Worm (Caenorhabditis elegans) whole organism, L2 larva: Measurements from ENCODE around the gene lron-7.
A peak's percentile ranks its signal among the peaks of the same experiment; 100 is the strongest.

ENCODE experiments used
- C34F6.9 ChIP-seq: fragments of 150-350 bp; optimal IDR thresholded peaks from 2 replicates; lab custom pipeline; 2014; ENCODE audit warnings: missing biosample characterization, missing genetic modification characterization
- F13H6.1 ChIP-seq: sonication (generic microtip); optimal IDR thresholded peaks from 2 replicates; lab custom pipeline; 2016; ENCODE audit warnings: missing genetic modification characterization, missing compliant biosample characterization
- R02D3.7 ChIP-seq: fragments of 150-350 bp; optimal IDR thresholded peaks from 2 replicates; lab custom pipeline; 2014; ENCODE audit warnings: missing biosample characterization, missing genetic modification characterization
- Y55F3AM.14 ChIP-seq: fragments of 200-800 bp; sonication (Bioruptor generic); optimal IDR thresholded peaks from 2 replicates; lab custom pipeline; 2018; ENCODE audit warnings: mild to moderate bottlenecking, missing genetic modification characterization, missing compliant biosample characterization
- alr-1 ChIP-seq: fragments of 150-350 bp; optimal IDR thresholded peaks from 2 replicates; lab custom pipeline; 2014; ENCODE audit warnings: missing biosample characterization, missing genetic modification characterization
- aly-2 ChIP-seq: fragments of 150-350 bp; optimal IDR thresholded peaks from 2 replicates; lab custom pipeline; 2014; ENCODE audit warnings: missing biosample characterization, missing genetic modification characterization
- ama-1 ChIP-seq: fragments of 150-350 bp; optimal IDR thresholded peaks from 2 replicates; lab custom pipeline; 2018; ENCODE audit warnings: inconsistent platforms
- blmp-1 ChIP-seq: sonication (generic microtip); optimal IDR thresholded peaks from 2 replicates; lab custom pipeline; 2017; ENCODE audit warnings: missing genetic modification characterization, mild to moderate bottlenecking, missing compliant biosample characterization, antibody characterized with exemption, moderate library complexity; ENCODE audit not compliant: insufficient read depth
- ceh-16 ChIP-seq: fragments of 150-350 bp; optimal IDR thresholded peaks from 2 replicates; lab custom pipeline; 2014; ENCODE audit warnings: missing biosample characterization, missing genetic modification characterization
- ceh-82 ChIP-seq: fragments of 150-350 bp; optimal IDR thresholded peaks from 2 replicates; lab custom pipeline; 2014; ENCODE audit warnings: missing biosample characterization, missing genetic modification characterization
- crh-2 ChIP-seq: sonication (generic microtip); optimal IDR thresholded peaks from 2 replicates; lab custom pipeline; 2017; ENCODE audit warnings: missing biosample characterization, missing genetic modification characterization
- dmd-4 ChIP-seq: sonication (generic microtip); optimal IDR thresholded peaks from 2 replicates; lab custom pipeline; 2017; ENCODE audit warnings: missing biosample characterization, missing genetic modification characterization
- egl-27 ChIP-seq: sonication (generic microtip); optimal IDR thresholded peaks from 3 replicates; lab custom pipeline; 2017; ENCODE audit warnings: missing biosample characterization, missing genetic modification reagents, missing genetic modification characterization
- elt-1 ChIP-seq: fragments of 150-350 bp; optimal IDR thresholded peaks from 2 replicates; lab custom pipeline; 2014; ENCODE audit warnings: missing biosample characterization, missing genetic modification characterization
- elt-3 ChIP-seq: sonication (generic microtip); optimal IDR thresholded peaks from 2 replicates; lab custom pipeline; 2017; ENCODE audit warnings: missing biosample characterization, missing genetic modification characterization
- fos-1 ChIP-seq: fragments of 150-350 bp; optimal IDR thresholded peaks from 2 replicates; lab custom pipeline; 2014; ENCODE audit warnings: missing biosample characterization, missing genetic modification characterization
- gmeb-1 ChIP-seq: fragments of 150-350 bp; optimal IDR thresholded peaks from 2 replicates; lab custom pipeline; 2014; ENCODE audit warnings: missing biosample characterization, missing genetic modification characterization
- lin-11 ChIP-seq: fragments of 150-350 bp; sonication (generic microtip); optimal IDR thresholded peaks from 2 replicates; lab custom pipeline; 2014; ENCODE audit warnings: missing biosample characterization, missing genetic modification characterization, inconsistent platforms, mixed read lengths
- lin-13 ChIP-seq: fragments of 150-350 bp; optimal IDR thresholded peaks from 2 replicates; lab custom pipeline; 2014; ENCODE audit warnings: missing biosample characterization, missing genetic modification reagents, missing genetic modification characterization
- lin-39 ChIP-seq: fragments of 150-350 bp; optimal IDR thresholded peaks from 2 replicates; lab custom pipeline; 2014; ENCODE audit warnings: missing biosample characterization, missing genetic modification reagents, missing genetic modification characterization
- mab-5 ChIP-seq: fragments of 150-350 bp; optimal IDR thresholded peaks from 2 replicates; lab custom pipeline; 2014; ENCODE audit warnings: missing biosample characterization, missing genetic modification characterization
- mbf-1 ChIP-seq: sonication (generic microtip); optimal IDR thresholded peaks from 2 replicates; lab custom pipeline; 2017; ENCODE audit warnings: missing biosample characterization, missing genetic modification characterization
- mdl-1 ChIP-seq, 2 experiments: fragments of 150-350 bp in 1 of 2; sonication (generic microtip) in 1 of 2; optimal IDR thresholded peaks; 2 replicates each; lab custom pipeline; 2017; ENCODE audit warnings: missing biosample characterization in 2 of 2, missing genetic modification characterization in 2 of 2
- nhr-10 ChIP-seq: sonication (generic microtip); optimal IDR thresholded peaks from 2 replicates; lab custom pipeline; 2017; ENCODE audit warnings: missing biosample characterization, missing genetic modification characterization
- nhr-11 ChIP-seq: fragments of 150-350 bp; optimal IDR thresholded peaks from 2 replicates; lab custom pipeline; 2014; ENCODE audit warnings: missing biosample characterization, missing genetic modification characterization
- nhr-12 ChIP-seq: fragments of 150-350 bp; optimal IDR thresholded peaks from 2 replicates; lab custom pipeline; 2014; ENCODE audit warnings: missing biosample characterization, missing genetic modification characterization
- nhr-129 ChIP-seq: fragments of 150-350 bp; optimal IDR thresholded peaks from 2 replicates; lab custom pipeline; 2014; ENCODE audit warnings: missing biosample characterization, missing genetic modification characterization
- nhr-21 ChIP-seq: fragments of 150-350 bp; optimal IDR thresholded peaks from 2 replicates; lab custom pipeline; 2014; ENCODE audit warnings: missing biosample characterization, missing genetic modification characterization
- nhr-23 ChIP-seq: fragments of 150-350 bp; optimal IDR thresholded peaks from 2 replicates; lab custom pipeline; 2014; ENCODE audit warnings: missing biosample characterization, missing genetic modification reagents, missing genetic modification characterization
- nhr-237 ChIP-seq: fragments of 150-350 bp; optimal IDR thresholded peaks from 2 replicates; lab custom pipeline; 2014; ENCODE audit warnings: missing biosample characterization, missing genetic modification characterization
- nhr-25 ChIP-seq: fragments of 150-350 bp; sonication (generic microtip); optimal IDR thresholded peaks from 3 replicates; lab custom pipeline; 2014; ENCODE audit warnings: missing biosample characterization, missing genetic modification characterization
- nhr-6 ChIP-seq: fragments of 150-350 bp; optimal IDR thresholded peaks from 2 replicates; lab custom pipeline; 2014; ENCODE audit warnings: missing biosample characterization, missing genetic modification characterization
- nhr-77 ChIP-seq: fragments of 150-350 bp; optimal IDR thresholded peaks from 2 replicates; lab custom pipeline; 2014; ENCODE audit warnings: missing biosample characterization, missing genetic modification characterization
- peb-1 ChIP-seq: fragments of 150-350 bp; optimal IDR thresholded peaks from 2 replicates; lab custom pipeline; 2014; ENCODE audit warnings: missing biosample characterization, missing genetic modification characterization
- sem-4 ChIP-seq: fragments of 150-350 bp; optimal IDR thresholded peaks from 2 replicates; lab custom pipeline; 2014; ENCODE audit warnings: missing biosample characterization, missing genetic modification reagents, missing genetic modification characterization
- skn-1 ChIP-seq: sonication (generic microtip); optimal IDR thresholded peaks from 2 replicates; lab custom pipeline; 2017; ENCODE audit warnings: missing biosample characterization, missing genetic modification characterization
- sma-3 ChIP-seq: sonication (generic microtip); optimal IDR thresholded peaks from 2 replicates; lab custom pipeline; 2016; ENCODE audit warnings: missing genetic modification reagents, missing genetic modification characterization, missing compliant biosample characterization
- sma-9 ChIP-seq, 2 experiments: fragments of 150-350 bp in 1 of 2; sonication (generic microtip) in 1 of 2; optimal IDR thresholded peaks; 2 replicates each; lab custom pipeline; 2014 to 2016; ENCODE audit warnings: missing genetic modification characterization in 2 of 2, mild to moderate bottlenecking in 1 of 2, missing biosample characterization in 1 of 2, missing compliant biosample characterization in 1 of 2, missing genetic modification reagents in 1 of 2, moderate library complexity in 1 of 2
- snpc-4 ChIP-seq: fragments of 150-350 bp; optimal IDR thresholded peaks from 2 replicates; lab custom pipeline; 2014; ENCODE audit warnings: missing biosample characterization, missing genetic modification characterization
- unc-39 ChIP-seq: fragments of 150-350 bp; optimal IDR thresholded peaks from 2 replicates; lab custom pipeline; 2014; ENCODE audit warnings: missing biosample characterization, missing genetic modification characterization
- unc-55 ChIP-seq: fragments of 150-350 bp; sonication (generic microtip); optimal IDR thresholded peaks from 3 replicates; lab custom pipeline; 2014; ENCODE audit warnings: missing biosample characterization, missing genetic modification reagents, missing genetic modification characterization
- unc-62 ChIP-seq: fragments of 150-350 bp; optimal IDR thresholded peaks from 2 replicates; lab custom pipeline; 2014; ENCODE audit warnings: missing biosample characterization, missing genetic modification reagents, missing genetic modification characterization
- zag-1 ChIP-seq: fragments of 150-350 bp; optimal IDR thresholded peaks from 2 replicates; lab custom pipeline; 2014; ENCODE audit warnings: missing biosample characterization, missing genetic modification characterization
- ztf-1 ChIP-seq: fragments of 200-800 bp; sonication (Bioruptor generic); conservative IDR thresholded peaks from 2 replicates; pipeline ENCODE4 v1.3.6; 2022; ENCODE audit warnings: missing genetic modification characterization, missing compliant biosample characterization
- ztf-11 ChIP-seq: sonication (generic microtip); optimal IDR thresholded peaks from 2 replicates; lab custom pipeline; 2017; ENCODE audit warnings: missing biosample characterization, missing genetic modification characterization
- ztf-4 ChIP-seq: fragments of 150-350 bp; optimal IDR thresholded peaks from 2 replicates; lab custom pipeline; 2014; ENCODE audit warnings: missing biosample characterization, missing genetic modification characterization

Gene lron-7

DNA sequence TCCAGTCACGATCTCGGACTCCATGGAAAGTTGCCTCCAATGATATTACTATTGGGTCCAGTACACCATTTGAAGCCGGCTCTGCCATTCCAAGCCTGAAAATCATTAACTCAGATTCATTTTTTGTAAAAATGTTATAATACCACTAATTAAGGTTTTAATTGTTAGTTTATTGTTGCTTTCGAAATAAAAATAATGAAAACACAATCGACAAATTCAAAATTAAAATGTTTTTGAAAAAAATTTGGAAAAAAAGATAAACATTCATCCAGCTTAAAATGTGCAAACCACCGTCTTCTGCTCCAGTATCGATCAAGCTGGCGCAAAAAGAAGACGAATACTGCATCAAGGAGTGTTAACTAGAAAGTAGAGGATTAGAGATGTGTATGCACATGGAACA is 35.0 kb upstream of the lron-7 start, which contains the start of gene F46H5.5:
Gene F46H5.5, minus strand, starts transcription at position 101 of the 400 bp plus-strand sequence.
- TF ChIP-seq sma-9 (GFP tag; optimal IDR thresholded peaks at IDR 0.05; lab: Kevin White, UChicago) (no peak), sma-9 (tag; optimal IDR thresholded peaks at IDR 0.05; lab: Kevin White, UChicago) (no peak), peb-1 (no peak), unc-55 (peak; percentile 64), sem-4 (tag; lab: Kevin White, UChicago) (no peak)

DNA sequence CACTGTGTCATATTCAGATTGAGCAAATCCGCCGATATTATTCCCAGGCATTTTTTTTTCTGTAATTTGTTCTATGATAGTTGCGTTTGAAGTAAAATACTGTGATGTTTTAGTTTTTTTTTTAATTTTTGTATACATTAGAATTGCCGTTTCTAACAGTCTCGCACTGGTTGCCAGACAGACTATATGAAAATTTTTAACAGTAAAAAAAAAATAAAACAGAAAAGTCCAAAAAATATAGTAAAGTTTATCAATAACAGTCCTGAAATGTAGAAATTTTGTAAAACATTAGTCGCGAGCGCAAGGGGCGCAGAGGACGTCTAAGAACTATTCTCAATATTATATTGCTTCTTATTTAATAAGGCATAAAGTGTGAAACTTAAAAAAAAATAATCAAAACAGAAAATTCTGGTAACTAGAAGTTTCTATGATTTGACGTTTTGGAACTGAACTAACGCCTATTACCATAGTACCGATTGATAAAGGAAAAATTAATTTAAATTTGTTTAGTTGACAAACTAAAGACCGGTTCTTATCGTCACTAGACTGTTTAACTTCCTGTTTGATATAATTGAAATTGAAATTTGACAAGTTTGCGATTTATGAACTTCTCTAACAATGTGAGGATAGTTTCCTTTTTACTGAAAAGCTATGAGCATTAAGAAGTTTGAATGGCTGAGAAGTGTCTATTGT is 31.5 kb upstream of the lron-7 start, which contains the start of gene lact-1:
Gene lact-1, minus strand, starts transcription at position 51 of the 693 bp plus-strand sequence.
- TF ChIP-seq fos-1 (tag; lab: Kevin White, UChicago) (peak; percentile 0), ceh-82 (no peak), ama-1 (lab: Kevin White, UChicago) (no peak), mdl-1 (tag; optimal IDR thresholded peaks at IDR 0.05; lab: Kevin White, UChicago) (no peak), lin-13 (GFP tag; lab: Kevin White, UChicago) (no peak)
- TF ChIP-seq, all 48 proteins: peak for 1

DNA sequence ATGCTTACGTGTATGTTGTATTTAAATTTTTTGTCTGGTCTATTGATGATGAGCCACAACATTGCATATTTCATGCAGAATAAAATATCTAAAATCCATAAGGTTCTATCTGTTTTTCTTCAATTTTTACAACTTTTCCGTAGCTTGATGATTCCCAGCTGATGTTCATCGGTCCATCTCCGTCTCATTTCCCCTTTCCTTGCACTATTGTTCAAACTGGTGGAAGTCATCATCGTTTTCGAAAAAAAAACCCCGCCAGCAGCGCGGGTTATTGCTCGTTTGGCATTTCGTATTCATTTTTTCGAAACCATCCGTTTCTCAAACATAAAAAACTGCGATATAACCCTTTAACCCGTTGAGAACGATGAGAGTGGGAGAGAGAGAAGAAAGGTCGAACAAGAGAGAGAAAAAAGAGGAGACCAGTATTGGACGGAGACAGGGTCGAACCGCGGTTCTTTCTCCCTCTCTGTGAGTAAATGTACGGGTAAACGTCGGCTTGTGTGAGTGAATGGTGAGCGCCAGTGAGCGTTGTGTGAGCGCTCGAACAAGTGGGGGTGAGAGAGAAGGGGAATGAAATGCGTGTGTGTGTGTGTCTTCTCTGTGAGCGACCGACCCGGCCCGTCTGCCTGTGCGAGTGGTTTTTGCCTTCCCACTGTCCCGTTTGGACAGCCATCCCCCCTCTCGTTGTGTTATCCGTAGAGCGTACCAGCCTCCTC is 27.2 kb upstream of the lron-7 start:
- peak; percentile 74 for TF ChIP-seq blmp-1 (tag; lab: Kevin White, UChicago)
- TF ChIP-seq nhr-6 = peak; percentile 84
- TF ChIP-seq mbf-1 (tag; lab: Kevin White, UChicago) = no peak
- peak; percentile 68 for TF ChIP-seq mab-5
- TF ChIP-seq skn-1 (tag; lab: Kevin White, UChicago) = no peak
- TF ChIP-seq elt-1 (tag; lab: Kevin White, UChicago) = no peak
- TF ChIP-seq nhr-23 (tag; lab: Kevin White, UChicago) = no peak
- peak; percentile 87 for TF ChIP-seq C34F6.9 (tag; lab: Kevin White, UChicago)
- TF ChIP-seq ama-1 (lab: Kevin White, UChicago) = peak; percentile 65
- peak; percentile 75 for TF ChIP-seq ceh-16 (tag; lab: Kevin White, UChicago)
- no peak for TF ChIP-seq ztf-1 (GFP tag; lab: Robert Waterston, UW)
- TF ChIP-seq nhr-10 (tag; lab: Kevin White, UChicago) = peak; percentile 59
- peak; percentile 51 for TF ChIP-seq egl-27 (tag; lab: Kevin White, UChicago)
- no peak for TF ChIP-seq R02D3.7 (tag; lab: Kevin White, UChicago)
- no peak for TF ChIP-seq unc-62 (GFP tag; lab: Kevin White, UChicago)
- peak; percentile 93 for TF ChIP-seq nhr-25
- TF ChIP-seq nhr-129 (tag; lab: Kevin White, UChicago) = peak; percentile 97
- peak; percentile 96 for TF ChIP-seq unc-39 (tag; lab: Kevin White, UChicago)
- peak; percentile 71 for TF ChIP-seq ztf-4
- TF ChIP-seq lin-13 (GFP tag; lab: Kevin White, UChicago) = peak; percentile 88
- TF ChIP-seq lin-11 (tag; lab: Kevin White, UChicago) = peak; percentile 89
- TF ChIP-seq sma-3 (GFP tag; lab: Kevin White, UChicago) = peak; percentile 92
- TF ChIP-seq aly-2 = no peak
- no peak for TF ChIP-seq nhr-237 (tag; lab: Kevin White, UChicago)
- TF ChIP-seq unc-55 = peak; percentile 89
- TF ChIP-seq fos-1 (tag; lab: Kevin White, UChicago) = peak; percentile 96
- TF ChIP-seq lin-39 (tag; lab: Kevin White, UChicago) = no peak
- TF ChIP-seq gmeb-1 = peak; percentile 37
- TF ChIP-seq snpc-4 (tag; lab: Kevin White, UChicago) = peak; percentile 75
- peak; percentile 64 for TF ChIP-seq nhr-77 (tag; lab: Kevin White, UChicago)
- peak; percentile 97 for TF ChIP-seq F13H6.1 (tag; lab: Kevin White, UChicago)
- no peak for TF ChIP-seq alr-1 (tag; lab: Kevin White, UChicago)
- TF ChIP-seq peb-1 = peak; percentile 59
- TF ChIP-seq sem-4 (tag; lab: Kevin White, UChicago) = peak; percentile 72
- peak; percentile 84 for TF ChIP-seq nhr-21
- TF ChIP-seq sma-9 (GFP tag; optimal IDR thresholded peaks at IDR 0.05; lab: Kevin White, UChicago) = peak; percentile 78
- TF ChIP-seq sma-9 (tag; optimal IDR thresholded peaks at IDR 0.05; lab: Kevin White, UChicago) = no peak
- TF ChIP-seq ztf-11 (tag; lab: Kevin White, UChicago) = peak; percentile 50
- TF ChIP-seq elt-3 (tag; lab: Kevin White, UChicago) = no peak
- peak; percentile 92 for TF ChIP-seq zag-1 (tag; lab: Kevin White, UChicago)
- TF ChIP-seq nhr-11 (tag; lab: Kevin White, UChicago) = no peak
- TF ChIP-seq dmd-4 (tag; lab: Kevin White, UChicago) = no peak
- TF ChIP-seq mdl-1 (tag; optimal IDR thresholded peaks at IDR 0.05; lab: Kevin White, UChicago) = peak in 1 of 2 experiments; percentile 52
- TF ChIP-seq crh-2 (tag; lab: Kevin White, UChicago) = peak; percentile 93
- TF ChIP-seq Y55F3AM.14 (GFP tag; lab: Kevin White, UChicago) = peak; percentile 88
- no peak for TF ChIP-seq nhr-12
- TF ChIP-seq ceh-82 = no peak
